Fruit fly (Drosophila melanogaster): Measurements from ENCODE around the gene strat.

dm6 chr2L:8307817-8308551, 12.1 kb upstream of the strat start, which contains the start of the genes Ostgamma and Mettl14:
- TF ChIP-seq CG8478 (optimal IDR thresholded peaks at IDR 0.05) (no peak), CTCF (optimal IDR thresholded peaks at IDR 0.05) (no peak)

Measured in S2 (cell line).